Worm (Caenorhabditis elegans): ENCODE data around the gene srsx-8.

ce11 chrV:1570679-1571078, 17.8 kb upstream of the srsx-8 start:
- TF ChIP-seq unc-62 (GFP tag; optimal IDR thresholded peaks at IDR 0.05) (no peak), pqm-1 (tag; optimal IDR thresholded peaks at IDR 0.05) (no peak), ceh-82 (tag; optimal IDR thresholded peaks at IDR 0.05) (no peak), nhr-90 (tag; optimal IDR thresholded peaks at IDR 0.05; ENCODE audit: poor library complexity) (no peak), lin-39 (tag; optimal IDR thresholded peaks at IDR 0.05) (no peak), skn-1 (tag; optimal IDR thresholded peaks at IDR 0.05) (no peak), lsy-2 (tag; optimal IDR thresholded peaks at IDR 0.05) (no peak), nhr-237 (tag; optimal IDR thresholded peaks at IDR 0.05) (no peak), nhr-77 (tag; optimal IDR thresholded peaks at IDR 0.05) (no peak), mep-1 (tag; optimal IDR thresholded peaks at IDR 0.05) (no peak), nhr-71 (tag; optimal IDR thresholded peaks at IDR 0.05) (no peak), Y116A8C.19 (tag; optimal IDR thresholded peaks at IDR 0.05; ENCODE audit: borderline replicate concordance) (no peak), dpl-1 (GFP tag; optimal IDR thresholded peaks at IDR 0.05) (no peak), aha-1 (tag; optimal IDR thresholded peaks at IDR 0.05) (no peak)
